Worm (Caenorhabditis elegans) whole organism, L1 larva: Measurements from ENCODE around the gene clic-1.

ENCODE experiments used
- fkh-10 ChIP-seq: sonication (generic microtip); optimal IDR thresholded peaks from 2 replicates; lab custom pipeline; 2017; ENCODE audit warnings: missing biosample characterization, missing genetic modification reagents, missing genetic modification characterization
- tbx-2 ChIP-seq: sonication (generic microtip); optimal IDR thresholded peaks from 2 replicates; lab custom pipeline; 2016; ENCODE audit warnings: missing genetic modification characterization, missing compliant biosample characterization
- unc-62 ChIP-seq: fragments of 150-350 bp; optimal IDR thresholded peaks from 2 replicates; lab custom pipeline; 2014; ENCODE audit warnings: missing biosample characterization, missing genetic modification reagents, missing genetic modification characterization

- TF ChIP-seq unc-62 (no peak), fkh-10 (GFP tag; lab: Kevin White, UChicago) (peak; percentile 24), tbx-2 (peak; percentile 56)
Observed at ce11 chrV:7759270-7759669, 24.6 kb upstream of the clic-1 start.
